Fruit fly (Drosophila melanogaster) S2 (cell line): ENCODE measurements around the gene Mlc2.

Source experiments
- CG8478 ChIP-seq: fragments of >200 bp; optimal IDR thresholded peaks from 2 replicates; lab custom pipeline; 2018
- CTCF ChIP-seq, 2 experiments: fragments of >200 bp; optimal IDR thresholded peaks; 2 replicates each; lab custom pipeline; 2018

DNA sequence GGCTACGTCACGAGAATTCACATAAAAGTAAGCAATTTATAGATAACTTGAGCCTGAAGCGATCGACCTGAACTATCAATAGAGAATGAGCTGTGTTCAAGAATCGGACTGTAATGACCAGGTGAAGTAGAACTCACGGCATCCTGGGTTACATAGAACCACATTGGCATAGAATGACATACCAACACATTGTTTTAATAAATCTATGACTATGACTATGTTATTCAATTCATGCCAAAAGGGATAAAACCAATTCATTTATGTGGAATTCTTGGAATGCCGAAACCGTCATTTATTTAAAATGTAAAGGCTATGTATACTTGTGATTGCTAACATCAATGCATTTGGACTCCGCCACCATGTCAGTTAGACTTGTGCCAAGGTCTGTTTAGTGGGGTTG, 45.3 kb downstream of the Mlc2 start, which contains the start of gene Ppi1:
- no peak for TF ChIP-seq CTCF (optimal IDR thresholded peaks at IDR 0.05; lab: Kevin White, UChicago)
- TF ChIP-seq CG8478 (lab: Kevin White, UChicago): no peak
